Fruit fly (Drosophila melanogaster) whole organism, adult: ENCODE results near the gene CG6739.

Experiments
- CG11617 ChIP-seq: fragments of 200-800 bp; sonication (Bioruptor generic); optimal IDR thresholded peaks from 2 replicates; lab custom pipeline; 2017; ENCODE audit warnings: mild to moderate bottlenecking, missing biosample characterization, missing genetic modification reagents, missing genetic modification characterization
- CG12768 ChIP-seq: fragments of 200-800 bp; sonication (Bioruptor generic); optimal IDR thresholded peaks from 2 replicates; lab custom pipeline; 2017; ENCODE audit warnings: missing biosample characterization, missing genetic modification characterization, mild to moderate bottlenecking, moderate library complexity, missing genetic modification reagents
- CG14711 ChIP-seq: fragments of 200-800 bp; sonication (Bioruptor generic); optimal IDR thresholded peaks from 2 replicates; lab custom pipeline; 2018; ENCODE audit warnings: missing biosample characterization, mild to moderate bottlenecking, missing genetic modification characterization, moderate library complexity
- CG1620 ChIP-seq: fragments of 200-800 bp; sonication (Bioruptor generic); optimal IDR thresholded peaks from 2 replicates; lab custom pipeline; 2016; ENCODE audit warnings: missing biosample characterization, missing genetic modification characterization
- CG33017 ChIP-seq: fragments of 200-800 bp; sonication (Bioruptor generic); optimal IDR thresholded peaks from 2 replicates; lab custom pipeline; 2018; ENCODE audit warnings: missing biosample characterization, mild to moderate bottlenecking, missing genetic modification characterization, moderate library complexity
- CG5204 ChIP-seq: fragments of 200-800 bp; sonication (Bioruptor generic); optimal IDR thresholded peaks from 2 replicates; lab custom pipeline; 2016; ENCODE audit warnings: missing biosample characterization, missing genetic modification characterization
- CG7045 ChIP-seq: fragments of 200-800 bp; sonication (Bioruptor generic); optimal IDR thresholded peaks from 2 replicates; lab custom pipeline; 2017; ENCODE audit warnings: missing biosample characterization, mild to moderate bottlenecking, missing genetic modification characterization
- CG7101 ChIP-seq: fragments of 200-800 bp; sonication (Bioruptor generic); optimal IDR thresholded peaks from 2 replicates; lab custom pipeline; 2018; ENCODE audit warnings: missing biosample characterization, mild to moderate bottlenecking, missing genetic modification characterization, moderate library complexity
- Clk ChIP-seq: fragments of 200-800 bp; sonication (Bioruptor generic); optimal IDR thresholded peaks from 2 replicates; lab custom pipeline; 2017; ENCODE audit warnings: missing biosample characterization, missing genetic modification characterization
- Crg-1 ChIP-seq: fragments of 200-800 bp; sonication (Bioruptor generic); optimal IDR thresholded peaks from 2 replicates; lab custom pipeline; 2016; ENCODE audit warnings: missing biosample characterization, missing genetic modification characterization
- Hr96 ChIP-seq: fragments of 200-800 bp; sonication (Bioruptor generic); optimal IDR thresholded peaks from 2 replicates; lab custom pipeline; 2016; ENCODE audit warnings: missing biosample characterization, missing genetic modification characterization
- Mnt ChIP-seq: fragments of 200-800 bp; sonication (Bioruptor generic); optimal IDR thresholded peaks from 2 replicates; lab custom pipeline; 2016; ENCODE audit warnings: missing biosample characterization, mild to moderate bottlenecking, missing genetic modification characterization
- bab1 ChIP-seq: fragments of 200-800 bp; sonication (Bioruptor generic); optimal IDR thresholded peaks from 3 replicates; lab custom pipeline; 2019; ENCODE audit warnings: missing biosample characterization, mild to moderate bottlenecking, missing genetic modification characterization, moderate library complexity
- cic ChIP-seq: fragments of 200-800 bp; sonication (Bioruptor generic); optimal IDR thresholded peaks from 2 replicates; lab custom pipeline; 2017; ENCODE audit warnings: missing biosample characterization, mild to moderate bottlenecking, missing genetic modification characterization, moderate library complexity
- cnc ChIP-seq, 2 experiments: fragments of >200 bp; optimal IDR thresholded peaks; 2 replicates each; lab custom pipeline; 2017
- kay ChIP-seq: fragments of 200-800 bp; sonication (Bioruptor generic); peaks from one replicate; lab custom pipeline; 2016; ENCODE audit warnings: missing biosample characterization, missing genetic modification characterization, borderline replicate concordance
- ovo ChIP-seq: fragments of 200-800 bp; sonication (Bioruptor generic); optimal IDR thresholded peaks from 2 replicates; lab custom pipeline; 2016; ENCODE audit warnings: missing biosample characterization, missing genetic modification characterization
- pad ChIP-seq: fragments of 200-800 bp; sonication (Bioruptor generic); optimal IDR thresholded peaks from 3 replicates; lab custom pipeline; 2017; ENCODE audit warnings: missing biosample characterization, missing genetic modification characterization, mild to moderate bottlenecking, moderate library complexity, missing genetic modification reagents
- tj ChIP-seq: fragments of 200-800 bp; sonication (Bioruptor generic); optimal IDR thresholded peaks from 3 replicates; lab custom pipeline; 2017; ENCODE audit warnings: missing biosample characterization, mild to moderate bottlenecking, missing genetic modification characterization, moderate library complexity
- toe ChIP-seq: fragments of 200-800 bp; sonication (Bioruptor generic); optimal IDR thresholded peaks from 2 replicates; lab custom pipeline; 2016; ENCODE audit warnings: missing biosample characterization, missing genetic modification characterization

CG6739 gene

DNA sequence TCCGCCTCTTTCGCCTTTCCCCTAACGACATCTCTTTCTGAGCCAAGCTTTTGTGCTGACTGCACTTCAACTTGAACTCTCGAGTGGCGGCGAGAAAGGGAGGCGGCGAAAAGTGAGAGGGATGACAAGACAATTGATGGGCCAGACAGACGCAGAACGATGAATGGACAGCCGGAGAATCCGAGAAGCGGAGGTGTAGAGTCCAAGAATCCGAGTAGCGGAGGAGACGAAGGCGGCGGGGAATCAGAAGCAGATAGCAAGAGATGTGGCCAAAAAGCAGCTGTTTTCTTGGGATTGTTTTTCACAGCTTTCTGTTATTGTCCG, 34.7 kb upstream of the CG6739 start:
- TF ChIP-seq tj (GFP tag; lab: Kevin White, UChicago) = peak; percentile 3
- no peak for TF ChIP-seq CG1620 (GFP tag; lab: Kevin White, UChicago)

DNA sequence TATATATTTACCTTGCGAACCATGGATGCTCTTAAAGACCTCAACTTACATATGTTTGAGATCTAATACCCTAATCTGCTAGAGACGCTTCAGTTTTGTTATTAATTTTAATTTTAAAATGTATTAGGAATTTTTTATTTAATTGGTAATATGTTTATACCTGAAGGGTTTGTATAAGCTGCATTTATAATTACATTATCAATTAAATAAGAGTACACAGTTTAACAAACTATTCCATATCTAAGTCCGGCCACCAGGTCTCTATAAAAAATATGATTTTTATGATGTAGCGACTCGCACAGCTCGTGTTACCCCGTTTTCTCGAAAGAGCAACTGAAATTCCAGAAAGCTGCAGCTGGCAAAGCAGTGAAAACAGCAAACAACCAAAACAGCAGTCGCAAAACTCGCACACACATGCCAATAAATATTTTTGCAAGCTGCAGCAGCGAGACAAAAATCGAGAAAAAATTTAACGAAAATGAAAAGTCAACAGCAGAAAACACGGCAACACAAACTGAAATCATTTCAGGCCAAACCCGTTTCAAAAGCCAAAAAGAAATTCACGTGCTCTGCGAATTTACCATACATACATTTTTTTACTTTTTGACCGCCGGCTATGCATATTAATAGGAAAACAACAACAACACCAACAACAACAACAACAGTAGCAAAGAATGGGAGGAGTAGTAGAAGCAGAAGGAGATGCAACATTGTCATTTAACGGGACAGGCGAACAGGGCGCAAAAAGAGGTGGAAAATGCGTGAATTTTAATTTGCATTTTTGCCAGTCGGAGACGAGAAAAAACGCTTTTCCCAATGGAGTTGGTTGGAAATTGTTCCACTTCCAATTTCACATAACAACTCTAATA, 33.7 kb upstream of the CG6739 start:
- TF ChIP-seq tj (GFP tag; lab: Kevin White, UChicago) = peak; percentile 57
- TF ChIP-seq pad (GFP tag; lab: Kevin White, UChicago) = no peak
- TF ChIP-seq ovo (GFP tag; lab: Kevin White, UChicago) = no peak
- no peak for TF ChIP-seq kay (GFP tag; lab: Kevin White, UChicago)
- no peak for TF ChIP-seq CG33017 (tag; lab: Kevin White, UChicago)

DNA sequence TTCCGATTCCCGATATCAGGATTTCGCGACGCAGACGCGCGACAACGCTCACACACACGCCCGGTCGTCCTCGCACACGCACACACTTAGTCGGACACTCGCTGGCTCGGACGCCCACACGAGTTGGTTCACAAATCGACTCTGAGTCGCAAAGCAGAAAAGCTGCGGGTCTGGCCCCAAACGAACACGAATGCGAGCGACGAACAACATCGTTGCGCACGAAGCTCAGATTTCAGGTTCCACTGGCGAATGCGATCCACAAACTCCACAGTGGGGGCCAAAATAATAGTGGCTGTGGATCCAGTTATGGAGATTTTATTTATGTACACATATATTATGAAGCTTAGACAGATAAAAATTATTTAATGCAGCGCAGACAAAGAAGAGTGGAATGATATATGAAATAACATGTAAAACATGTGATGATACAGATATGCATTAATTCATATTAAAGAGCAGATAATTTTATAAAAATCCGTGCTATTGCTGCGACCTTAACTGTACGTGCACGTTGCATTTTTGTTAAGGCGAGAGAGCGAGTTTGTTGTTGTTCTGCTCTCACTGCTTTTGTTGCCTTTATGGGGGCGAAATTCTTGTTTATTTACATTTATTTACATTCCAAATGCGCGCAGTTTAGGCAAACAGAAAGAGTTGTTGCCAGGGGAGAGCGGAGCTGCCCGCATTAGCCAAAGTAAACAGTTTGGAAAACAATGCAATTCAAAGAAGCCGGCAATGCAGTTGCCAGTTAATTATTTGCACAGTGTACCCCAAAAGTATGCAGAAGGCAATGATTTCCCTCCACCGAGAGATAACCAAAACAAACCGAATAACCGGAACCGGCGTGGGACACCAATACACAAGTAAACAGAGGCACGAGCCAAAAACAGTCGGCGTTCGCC, 31.5 kb upstream of the CG6739 start:
- TF ChIP-seq CG7045 (GFP tag; lab: Kevin White, UChicago) = peak; percentile 93
- peak; percentile 2 for TF ChIP-seq tj (GFP tag; lab: Kevin White, UChicago)
- peak; percentile 88 for TF ChIP-seq CG11617 (GFP tag; lab: Kevin White, UChicago)
- TF ChIP-seq cnc (optimal IDR thresholded peaks at IDR 0.05; lab: Kevin White, UChicago) = no peak
- peak; percentile 46 for TF ChIP-seq kay (GFP tag; lab: Kevin White, UChicago)
- no peak for TF ChIP-seq CG33017 (tag; lab: Kevin White, UChicago)
- peak; percentile 21 for TF ChIP-seq Crg-1 (GFP tag; lab: Kevin White, UChicago)
- peak; percentile 67 for TF ChIP-seq cic (GFP tag; lab: Kevin White, UChicago)
- peak; percentile 44 for TF ChIP-seq CG1620 (GFP tag; lab: Kevin White, UChicago)
- TF ChIP-seq pad (GFP tag; lab: Kevin White, UChicago) = peak; percentile 66
- peak; percentile 12 for TF ChIP-seq CG5204 (GFP tag; lab: Kevin White, UChicago)
- TF ChIP-seq Hr96 (GFP tag; lab: Kevin White, UChicago) = peak; percentile 86
- peak; percentile 90 for TF ChIP-seq toe
- TF ChIP-seq Clk = peak; percentile 82
- TF ChIP-seq ovo (GFP tag; lab: Kevin White, UChicago) = peak; percentile 4
- TF ChIP-seq CG7101 (tag; lab: Kevin White, UChicago) = peak; percentile 68
- TF ChIP-seq Mnt = no peak
- peak; percentile 90 for TF ChIP-seq CG12768 (GFP tag; lab: Kevin White, UChicago)
- TF ChIP-seq bab1 (GFP tag; lab: Kevin White, UChicago) = peak; percentile 95
- TF ChIP-seq CG14711 (tag; lab: Kevin White, UChicago) = peak; percentile 82

DNA sequence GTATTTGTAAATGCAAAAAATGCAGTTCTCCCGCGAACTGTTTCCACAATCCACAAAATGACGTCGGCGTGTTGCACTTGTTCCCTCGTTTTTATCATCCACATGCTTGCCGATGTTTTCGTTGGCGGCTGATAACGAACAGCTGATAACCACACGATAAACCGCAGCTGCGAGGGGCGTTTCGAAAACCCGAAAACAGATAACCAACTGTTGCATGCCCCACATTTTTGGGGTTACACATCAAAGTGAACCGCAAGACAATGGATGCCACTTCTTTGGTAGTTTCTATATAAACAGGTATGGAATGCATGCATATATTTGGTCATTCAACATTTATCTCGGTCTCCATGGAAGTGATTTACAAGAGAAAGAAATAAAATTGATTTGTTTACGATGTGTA, 30.5 kb upstream of the CG6739 start:
- TF ChIP-seq bab1 (GFP tag; lab: Kevin White, UChicago) (no peak), kay (GFP tag; lab: Kevin White, UChicago) (no peak), CG7045 (GFP tag; lab: Kevin White, UChicago) (no peak)

DNA sequence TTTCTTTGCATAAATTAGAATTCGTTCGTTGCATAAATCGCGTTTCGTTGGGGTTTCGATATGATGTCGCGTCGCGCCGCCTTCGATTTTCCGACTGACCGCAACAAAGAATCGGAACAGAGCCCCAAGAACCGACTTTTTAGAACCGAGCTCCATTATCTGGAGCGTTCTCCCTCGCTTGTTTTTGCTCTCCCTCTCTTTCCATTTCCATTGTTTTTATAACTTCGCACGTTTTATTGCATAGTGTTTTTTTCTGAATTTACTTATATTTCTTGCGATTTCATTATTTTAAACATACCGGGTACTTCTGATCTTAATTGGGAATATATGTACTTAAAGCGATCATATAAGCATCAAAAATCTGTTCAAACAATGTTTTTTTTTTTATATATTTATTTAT, 29.3 kb upstream of the CG6739 start, which contains the start of gene RapGAP1:
TSS of gene RapGAP1 (minus strand) at position 101 of the 400 bp plus-strand sequence.
- peak; percentile 41 for TF ChIP-seq bab1 (GFP tag; lab: Kevin White, UChicago)
- TF ChIP-seq Crg-1 (GFP tag; lab: Kevin White, UChicago) = no peak

DNA sequence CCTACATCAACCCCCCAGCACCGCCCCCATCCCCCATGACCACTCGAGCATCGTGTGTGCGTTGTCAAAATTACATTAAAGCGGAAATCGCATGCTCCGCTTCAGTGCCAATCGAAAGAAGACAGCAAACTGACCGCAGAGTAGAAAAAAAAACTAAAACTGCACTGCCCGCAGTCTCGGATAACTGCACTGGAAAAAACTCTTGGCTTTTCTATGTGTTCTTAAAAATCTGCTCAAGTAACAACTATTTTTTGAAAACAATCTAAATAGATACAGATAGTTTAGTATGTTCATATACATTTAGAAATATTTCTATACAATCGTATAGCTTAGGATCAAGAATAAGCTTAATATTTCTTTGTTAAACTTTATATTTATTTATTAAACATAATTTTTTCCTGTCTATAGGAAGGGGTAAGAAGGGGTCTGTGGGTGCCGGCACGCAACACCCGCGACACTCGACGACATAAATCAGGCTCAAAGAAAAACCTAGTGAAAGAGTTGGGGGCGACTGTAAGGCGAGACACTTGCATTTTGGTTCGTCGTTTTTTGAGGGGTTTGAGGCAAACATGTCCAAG, 27.4 kb upstream of the CG6739 start:
- TF ChIP-seq toe = no peak
- peak; percentile 30 for TF ChIP-seq CG14711 (tag; lab: Kevin White, UChicago)
- TF ChIP-seq tj (GFP tag; lab: Kevin White, UChicago) = peak; percentile 85

DNA sequence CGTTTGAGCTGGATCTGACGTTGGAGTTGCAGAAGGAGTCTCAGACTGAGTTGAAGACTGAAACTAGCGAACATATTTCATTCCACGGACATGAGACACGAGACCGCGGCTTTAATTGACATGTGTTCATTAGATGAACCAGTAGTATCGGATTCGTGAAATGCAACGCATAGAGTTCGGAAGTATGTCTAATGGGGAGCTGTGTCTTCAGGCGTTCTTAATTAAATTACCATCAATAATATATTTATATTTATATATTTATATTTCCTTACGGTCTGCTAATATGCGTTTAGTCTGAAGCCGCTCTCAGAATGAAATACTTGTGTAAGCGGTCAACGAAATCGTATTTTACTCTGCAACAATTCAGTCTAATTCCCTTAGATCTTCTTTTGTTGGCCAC, 26.6 kb upstream of the CG6739 start, which contains the start of gene Spn28B:
TSS of gene Spn28B (plus strand) at position 301 of the 400 bp plus-strand sequence.
- TF ChIP-seq Crg-1 (GFP tag; lab: Kevin White, UChicago) (no peak), bab1 (GFP tag; lab: Kevin White, UChicago) (no peak), CG7045 (GFP tag; lab: Kevin White, UChicago) (no peak), cnc (optimal IDR thresholded peaks at IDR 0.05; lab: Kevin White, UChicago) (no peak), Hr96 (GFP tag; lab: Kevin White, UChicago) (no peak), pad (GFP tag; lab: Kevin White, UChicago) (no peak)
